Fruit fly (Drosophila melanogaster) whole organism, wandering third instar larva: ENCODE data around the gene cpo.

ENCODE experiments used
- OdsH ChIP-seq: fragments of 200-800 bp; sonication (Bioruptor generic); optimal IDR thresholded peaks from 2 replicates; lab custom pipeline; 2016; ENCODE audit warnings: missing biosample characterization, mild to moderate bottlenecking, missing genetic modification characterization
- dmrt93B ChIP-seq: fragments of 200-800 bp; sonication (Bioruptor generic); optimal IDR thresholded peaks from 2 replicates; lab custom pipeline; 2018; ENCODE audit warnings: missing biosample characterization, mild to moderate bottlenecking, missing genetic modification characterization
- psq ChIP-seq: fragments of 200-800 bp; sonication (Bioruptor generic); optimal IDR thresholded peaks from 3 replicates; lab custom pipeline; 2017; ENCODE audit warnings: missing biosample characterization, mild to moderate bottlenecking, missing genetic modification characterization, moderate library complexity
- tai ChIP-seq: sonication (Bioruptor generic); optimal IDR thresholded peaks from 2 replicates; lab custom pipeline; 2016; ENCODE audit warnings: missing biosample characterization, missing genetic modification characterization

DNA sequence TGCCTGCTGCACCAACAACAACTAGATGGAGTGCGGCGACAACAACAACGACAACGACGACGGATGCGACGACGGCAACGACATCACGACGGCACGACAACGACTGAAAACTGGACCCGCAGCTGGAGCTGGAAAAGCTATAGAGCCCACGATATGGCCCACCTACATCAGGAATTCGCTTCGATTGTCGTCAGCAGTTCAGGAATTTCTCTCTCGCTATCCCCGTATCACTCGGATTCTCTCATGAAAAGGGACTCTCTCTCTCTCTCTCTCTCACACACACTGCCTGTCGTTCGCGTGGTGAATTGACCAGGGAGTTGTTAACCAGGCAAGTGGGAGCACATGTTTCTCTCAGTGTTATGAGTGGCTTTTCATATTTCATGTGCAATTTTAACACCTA, 3.2 kb upstream of the cpo start, which contains the start of gene Rim:
- TF ChIP-seq dmrt93B (GFP tag; lab: Kevin White, UChicago) (no peak), psq (no peak), tai (GFP tag; lab: Kevin White, UChicago) (no peak), OdsH (GFP tag; lab: Kevin White, UChicago) (no peak)
